Fruit fly (Drosophila melanogaster) whole organism, embryonic: ENCODE results near the gene Tailor.

Experiments used
- BtbVII ChIP-seq: fragments of 200-800 bp; sonication (Bioruptor generic); optimal IDR thresholded peaks from 3 replicates; lab custom pipeline; 2017; ENCODE audit warnings: missing biosample characterization, mild to moderate bottlenecking, missing genetic modification characterization
- CG10209 ChIP-seq: fragments of 200-800 bp; sonication (Bioruptor generic); optimal IDR thresholded peaks from 3 replicates; lab custom pipeline; 2017; ENCODE audit warnings: missing biosample characterization, mild to moderate bottlenecking, missing genetic modification characterization, missing genetic modification reagents
- CG10431 ChIP-seq: fragments of 200-800 bp; sonication (Bioruptor generic); optimal IDR thresholded peaks from 3 replicates; lab custom pipeline; 2018; ENCODE audit warnings: missing biosample characterization, mild to moderate bottlenecking, missing genetic modification characterization
- CG13894 ChIP-seq: fragments of 200-800 bp; sonication (Bioruptor generic); optimal IDR thresholded peaks from 3 replicates; lab custom pipeline; 2018; ENCODE audit warnings: missing biosample characterization, mild to moderate bottlenecking, missing genetic modification characterization, moderate library complexity
- CG14014 ChIP-seq: fragments of 200-800 bp; sonication (Bioruptor generic); IDR thresholded peaks from 2 replicates; pipeline ENCODE4 v1.3.6; 2022; ENCODE audit warnings: missing biosample characterization, missing genetic modification characterization
- CG14710 ChIP-seq: fragments of 200-800 bp; sonication (Bioruptor generic); optimal IDR thresholded peaks from 3 replicates; lab custom pipeline; 2019; ENCODE audit warnings: missing biosample characterization, mild to moderate bottlenecking, missing genetic modification characterization, moderate library complexity
- CG1529 ChIP-seq: fragments of 200-800 bp; sonication (Bioruptor generic); optimal IDR thresholded peaks from 3 replicates; lab custom pipeline; 2018; ENCODE audit warnings: missing biosample characterization, missing genetic modification characterization
- CG15479 ChIP-seq: fragments of 200-800 bp; sonication (Bioruptor generic); optimal IDR thresholded peaks from 3 replicates; lab custom pipeline; 2019; ENCODE audit warnings: missing biosample characterization, mild to moderate bottlenecking, missing genetic modification characterization, moderate library complexity
- CG15514 ChIP-seq: fragments of 200-800 bp; sonication (Bioruptor generic); optimal IDR thresholded peaks from 3 replicates; lab custom pipeline; 2017; ENCODE audit warnings: missing biosample characterization, missing genetic modification characterization, mild to moderate bottlenecking, moderate library complexity, missing genetic modification reagents
- CG17829 ChIP-seq: fragments of 200-800 bp; optimal IDR thresholded peaks from 2 replicates; lab custom pipeline; 2019; ENCODE audit warnings: missing biosample characterization, mild to moderate bottlenecking, missing genetic modification characterization, moderate library complexity
- CG2199 ChIP-seq: fragments of 200-800 bp; sonication (Bioruptor generic); IDR thresholded peaks from 3 replicates; pipeline ENCODE4 v1.3.6; 2022; ENCODE audit warnings: missing biosample characterization, missing genetic modification characterization
- CG30020 ChIP-seq: fragments of 200-800 bp; optimal IDR thresholded peaks from 2 replicates; lab custom pipeline; 2019; ENCODE audit warnings: missing biosample characterization, mild to moderate bottlenecking, missing genetic modification characterization, moderate library complexity
- CG32767 ChIP-seq: fragments of 200-800 bp; sonication (Bioruptor generic); IDR thresholded peaks from 2 replicates; pipeline ENCODE4 v1.3.6; 2022; ENCODE audit warnings: missing biosample characterization, missing genetic modification characterization
- CG34224 ChIP-seq: fragments of 200-800 bp; sonication (Bioruptor generic); IDR thresholded peaks from 3 replicates; pipeline ENCODE4 v1.3.6; 2022; ENCODE audit warnings: missing biosample characterization, missing genetic modification characterization; ENCODE audit not compliant: partially characterized antibody
- CG34422 ChIP-seq: fragments of 200-800 bp; sonication (Bioruptor generic); IDR thresholded peaks from 3 replicates; pipeline ENCODE4 v1.3.6; 2022; ENCODE audit warnings: missing biosample characterization, missing genetic modification characterization
- CG4360 ChIP-seq: fragments of 200-800 bp; sonication (Bioruptor generic); IDR thresholded peaks from 2 replicates; pipeline ENCODE4 v1.3.6; 2022; ENCODE audit warnings: missing biosample characterization, missing genetic modification characterization
- CG8388 ChIP-seq: fragments of 200-800 bp; sonication (Bioruptor generic); optimal IDR thresholded peaks from 2 replicates; lab custom pipeline; 2019; ENCODE audit warnings: missing biosample characterization, mild to moderate bottlenecking, missing genetic modification characterization, moderate library complexity
- D ChIP-seq, 2 experiments: fragments of 200-800 bp in 1 of 2; fragments of >200 bp in 1 of 2; sonication (Bioruptor generic) in 1 of 2; optimal IDR thresholded peaks; 2 replicates in 1 of 2; 3 replicates in 1 of 2; lab custom pipeline; 2017; ENCODE audit warnings: mild to moderate bottlenecking in 1 of 2, missing biosample characterization in 1 of 2, missing genetic modification characterization in 1 of 2, missing genetic modification reagents in 1 of 2
- Dp ChIP-seq: fragments of 200-800 bp; sonication (Bioruptor generic); optimal IDR thresholded peaks from 2 replicates; lab custom pipeline; 2018; ENCODE audit warnings: missing biosample characterization, mild to moderate bottlenecking, missing genetic modification characterization, moderate library complexity
- HLHmδ ChIP-seq: fragments of 200-800 bp; sonication (Bioruptor generic); optimal IDR thresholded peaks from 2 replicates; lab custom pipeline; 2018; ENCODE audit warnings: missing biosample characterization, mild to moderate bottlenecking, missing genetic modification characterization, moderate library complexity
- Jarid2 ChIP-seq: fragments of 200-800 bp; sonication (Bioruptor generic); optimal IDR thresholded peaks from 3 replicates; lab custom pipeline; 2017; ENCODE audit warnings: mild to moderate bottlenecking, missing biosample characterization, missing genetic modification reagents, missing genetic modification characterization
- MBD-R2 ChIP-seq: fragments of 200-800 bp; sonication (Bioruptor generic); IDR thresholded peaks from 2 replicates; pipeline ENCODE4 v1.3.6; 2022; ENCODE audit warnings: missing biosample characterization, missing genetic modification characterization
- Max ChIP-seq: fragments of 200-800 bp; sonication (Bioruptor generic); optimal IDR thresholded peaks from 2 replicates; lab custom pipeline; 2016; ENCODE audit warnings: missing biosample characterization, mild to moderate bottlenecking, missing genetic modification characterization
- NC2α ChIP-seq: fragments of 200-800 bp; sonication (Bioruptor generic); optimal IDR thresholded peaks from 2 replicates; lab custom pipeline; 2016; ENCODE audit warnings: missing biosample characterization, missing genetic modification characterization
- Oaz ChIP-seq: fragments of 200-800 bp; sonication (Bioruptor generic); IDR thresholded peaks from 2 replicates; pipeline ENCODE4 v1.3.6; 2022; ENCODE audit warnings: missing biosample characterization, missing genetic modification characterization
- Opbp ChIP-seq: fragments of 200-800 bp; sonication (Bioruptor generic); IDR thresholded peaks from 3 replicates; pipeline ENCODE4 v1.3.6; 2022; ENCODE audit warnings: missing biosample characterization, missing genetic modification characterization; ENCODE audit not compliant: partially characterized antibody
- PHDP ChIP-seq: fragments of 200-800 bp; sonication (Bioruptor generic); optimal IDR thresholded peaks from 3 replicates; lab custom pipeline; 2018; ENCODE audit warnings: missing biosample characterization, mild to moderate bottlenecking, missing genetic modification characterization, moderate library complexity
- TFAM ChIP-seq: fragments of 200-800 bp; sonication (Bioruptor generic); optimal IDR thresholded peaks from 2 replicates; lab custom pipeline; 2017; ENCODE audit warnings: missing biosample characterization, missing genetic modification characterization, inconsistent platforms
- Usf ChIP-seq: fragments of 200-800 bp; sonication (Bioruptor generic); optimal IDR thresholded peaks from 2 replicates; lab custom pipeline; 2017; ENCODE audit warnings: missing genotype, missing biosample characterization, missing genetic modification characterization
- amos ChIP-seq: fragments of 200-800 bp; sonication (Bioruptor generic); IDR thresholded peaks from 2 replicates; pipeline ENCODE4 v1.3.6; 2022; ENCODE audit warnings: missing biosample characterization, missing genetic modification characterization; ENCODE audit not compliant: partially characterized antibody
- br ChIP-seq: fragments of >200 bp; optimal IDR thresholded peaks from 2 replicates; lab custom pipeline; 2017
- cg ChIP-seq: fragments of 200-800 bp; sonication (Bioruptor generic); optimal IDR thresholded peaks from 3 replicates; lab custom pipeline; 2019; ENCODE audit warnings: missing biosample characterization, mild to moderate bottlenecking, missing genetic modification characterization, moderate library complexity
- da ChIP-seq: fragments of 200-800 bp; sonication (Bioruptor generic); optimal IDR thresholded peaks from 2 replicates; lab custom pipeline; 2016; ENCODE audit warnings: missing biosample characterization, missing genetic modification characterization
- danr ChIP-seq: fragments of 200-800 bp; sonication (Bioruptor generic); IDR thresholded peaks from 2 replicates; pipeline ENCODE4 v1.3.6; 2022; ENCODE audit warnings: missing biosample characterization, missing genetic modification characterization
- dm ChIP-seq: fragments of 200-800 bp; sonication (Bioruptor generic); optimal IDR thresholded peaks from 3 replicates; lab custom pipeline; 2016; ENCODE audit warnings: missing biosample characterization, missing genetic modification characterization
- grn ChIP-seq: fragments of 200-800 bp; sonication (Bioruptor generic); optimal IDR thresholded peaks from 3 replicates; lab custom pipeline; 2017; ENCODE audit warnings: missing biosample characterization, missing genetic modification characterization
- hb ChIP-seq: fragments of 200-800 bp; sonication (Bioruptor generic); IDR thresholded peaks from 3 replicates; pipeline ENCODE4 v1.3.6; 2022; ENCODE audit warnings: missing biosample characterization, missing genetic modification characterization; ENCODE audit not compliant: partially characterized antibody
- hkb ChIP-seq, 2 experiments: fragments of 200-800 bp in 1 of 2; fragments of >200 bp in 1 of 2; sonication (Bioruptor generic) in 1 of 2; IDR thresholded peaks in 1 of 2; optimal IDR thresholded peaks in 1 of 2; 2 replicates each; pipeline versions ENCODE4 v1.3.6 to Lab custom; 2017 to 2022; ENCODE audit warnings: missing biosample characterization in 1 of 2, missing genetic modification characterization in 1 of 2
- kni ChIP-seq: fragments of 200-800 bp; sonication (Bioruptor generic); optimal IDR thresholded peaks from 3 replicates; lab custom pipeline; 2017; ENCODE audit warnings: mild to moderate bottlenecking, missing biosample characterization, missing genetic modification reagents, missing genetic modification characterization
- lola ChIP-seq, 3 experiments: fragments of >200 bp in 2 of 3; fragments of 200-800 bp in 1 of 3; sonication (Bioruptor generic) in 1 of 3; optimal IDR thresholded peaks; 2 replicates each; lab custom pipeline; 2017 to 2019; ENCODE audit warnings: missing biosample characterization in 3 of 3, missing genetic modification characterization in 3 of 3, mild to moderate bottlenecking in 1 of 3, moderate library complexity in 1 of 3
- onecut ChIP-seq: fragments of 200-800 bp; sonication (Bioruptor generic); IDR thresholded peaks from 2 replicates; pipeline ENCODE4 v1.3.6; 2022; ENCODE audit warnings: missing biosample characterization, missing genetic modification characterization
- rib ChIP-seq: fragments of 200-800 bp; sonication (Bioruptor generic); IDR thresholded peaks from 2 replicates; pipeline ENCODE4 v1.3.6; 2022; ENCODE audit warnings: missing biosample characterization, missing genetic modification characterization
- sd ChIP-seq: fragments of 200-800 bp; sonication (Bioruptor generic); optimal IDR thresholded peaks from 3 replicates; lab custom pipeline; 2018; ENCODE audit warnings: missing biosample characterization, mild to moderate bottlenecking, missing genetic modification characterization, moderate library complexity
- sens ChIP-seq: fragments of 200-800 bp; sonication (Bioruptor generic); peaks from one replicate; lab custom pipeline; 2016; ENCODE audit warnings: missing biosample characterization, missing genetic modification characterization
- twi ChIP-seq: fragments of 200-800 bp; optimal IDR thresholded peaks from 2 replicates; lab custom pipeline; 2019; ENCODE audit warnings: missing biosample characterization, mild to moderate bottlenecking, missing genetic modification characterization, moderate library complexity
- tx ChIP-seq: fragments of 200-800 bp; sonication (Bioruptor generic); optimal IDR thresholded peaks from 2 replicates; lab custom pipeline; 2016; ENCODE audit warnings: missing biosample characterization, missing genetic modification characterization

Tailor gene

dm6 chr3R:7089522-7090336 lies 3.8 kb upstream of the Tailor start (continued):
- no peak for TF ChIP-seq TFAM
- TF ChIP-seq danr (GFP tag; lab: Robert Waterston, UW) = no peak
- no peak for TF ChIP-seq PHDP (tag; lab: Kevin White, UChicago)
- TF ChIP-seq D (optimal IDR thresholded peaks at IDR 0.05; lab: Kevin White, UChicago) = peak; percentile 93
- no peak for TF ChIP-seq D (GFP tag; optimal IDR thresholded peaks at IDR 0.05; lab: Kevin White, UChicago)
- TF ChIP-seq amos (GFP tag; lab: Robert Waterston, UW) = 0 out of 2 replicates have a peak, but pooled peaks have one; percentile 11
- peak; percentile 80; the same call in 1 of the 2 replicates for TF ChIP-seq CG32767 (GFP tag; lab: Robert Waterston, UW)
- TF ChIP-seq hb (GFP tag; lab: Robert Waterston, UW) = no peak
- peak; percentile 77; the same call in 2 of the 3 replicates for TF ChIP-seq CG2199 (GFP tag; lab: Robert Waterston, UW)
- peak; percentile 70 for TF ChIP-seq CG15479 (GFP tag; lab: Kevin White, UChicago)
- peak; percentile 34 for TF ChIP-seq CG10431
- no peak for TF ChIP-seq Opbp (GFP tag; lab: Robert Waterston, UW)
- TF ChIP-seq hkb (optimal IDR thresholded peaks at IDR 0.05; lab: Kevin White, UChicago) = no peak
- TF ChIP-seq hkb (GFP tag; IDR thresholded peaks at IDR 0.05; lab: Robert Waterston, UW) = no peak
- TF ChIP-seq BtbVII (GFP tag; lab: Kevin White, UChicago) = peak; percentile 17
- TF ChIP-seq br (lab: Kevin White, UChicago) = no peak
- peak; percentile 74 for TF ChIP-seq CG13894
- 0 out of 2 replicates have a peak, but pooled peaks have one; percentile 11 for TF ChIP-seq CG14014 (GFP tag; lab: Robert Waterston, UW)
- peak; percentile 34 for TF ChIP-seq sd
- no peak for TF ChIP-seq Jarid2
- peak; percentile 62; the same call in 1 of the 2 replicates for TF ChIP-seq onecut
- TF ChIP-seq CG10209 = peak; percentile 15
- TF ChIP-seq Dp (GFP tag; lab: Kevin White, UChicago) = no peak
- no peak for TF ChIP-seq NC2α (GFP tag; lab: Kevin White, UChicago)
- peak in 1 of 3 experiments; percentile 32 for TF ChIP-seq lola (GFP tag; optimal IDR thresholded peaks at IDR 0.05; lab: Kevin White, UChicago)
- TF ChIP-seq CG8388 (GFP tag; lab: Kevin White, UChicago) = no peak
- peak; percentile 88 for TF ChIP-seq CG15514 (GFP tag; lab: Kevin White, UChicago)
- peak; percentile 67 for TF ChIP-seq CG30020 (tag; lab: Kevin White, UChicago)
- TF ChIP-seq MBD-R2 (GFP tag; lab: Robert Waterston, UW) = peak; percentile 40; the same call in 1 of the 2 replicates
- TF ChIP-seq Usf (GFP tag; lab: Kevin White, UChicago) = no peak
- TF ChIP-seq twi (tag; lab: Kevin White, UChicago) = peak; percentile 81
- TF ChIP-seq CG34422 = peak; percentile 70; the same call in 1 of the 3 replicates
- peak; percentile 75 for TF ChIP-seq cg (GFP tag; lab: Kevin White, UChicago)
- TF ChIP-seq CG34224 = peak; percentile 40; the same call in 1 of the 3 replicates
- peak; percentile 31 for TF ChIP-seq tx (GFP tag; lab: Kevin White, UChicago)
- TF ChIP-seq CG14710 (tag; lab: Kevin White, UChicago) = peak; percentile 12
- TF ChIP-seq grn (GFP tag; lab: Kevin White, UChicago) = peak; percentile 70
- TF ChIP-seq Oaz = no peak
- TF ChIP-seq da = peak; percentile 53
- TF ChIP-seq CG4360 = peak; percentile 42; the same call in 1 of the 2 replicates
- peak; percentile 78 for TF ChIP-seq sens (GFP tag; lab: Kevin White, UChicago)
- peak; percentile 61 for TF ChIP-seq HLHmδ
- peak; percentile 46; the same call in 1 of the 2 replicates for TF ChIP-seq rib (GFP tag; lab: Robert Waterston, UW)
- TF ChIP-seq kni (GFP tag; lab: Kevin White, UChicago) = peak; percentile 84
- no peak for TF ChIP-seq Max
- TF ChIP-seq dm (GFP tag; lab: Kevin White, UChicago) = peak; percentile 3
- TF ChIP-seq CG17829 = peak; percentile 27
- TF ChIP-seq CG1529 (GFP tag; lab: Kevin White, UChicago) = peak; percentile 10
